Worm (Caenorhabditis elegans) whole organism, L4 larva: ENCODE measurements around the gene ins-32.

Source experiments
- F26F4.8 ChIP-seq: fragments of 200-800 bp; sonication (Bioruptor generic); conservative IDR thresholded peaks from 2 replicates; pipeline ENCODE4 v1.3.6; 2022; ENCODE audit warnings: missing genetic modification characterization, missing compliant biosample characterization
- F49E8.2 ChIP-seq: sonication (generic microtip); optimal IDR thresholded peaks from 2 replicates; lab custom pipeline; 2016; ENCODE audit warnings: missing compliant biosample characterization, mild to moderate bottlenecking, missing genetic modification characterization, borderline replicate concordance
- Y75B8A.6 ChIP-seq: fragments of 200-800 bp; sonication (Bioruptor generic); IDR thresholded peaks from 2 replicates; pipeline ENCODE4 v1.3.6; 2022; ENCODE audit warnings: missing genetic modification reagents, missing genetic modification characterization, missing compliant biosample characterization
- aha-1 ChIP-seq: fragments of 150-350 bp; peaks from one replicate; lab custom pipeline; 2014; ENCODE audit warnings: missing biosample characterization, missing genetic modification characterization
- attf-4 ChIP-seq: sonication (generic microtip); optimal IDR thresholded peaks from 3 replicates; lab custom pipeline; 2017; ENCODE audit warnings: missing biosample characterization, missing genetic modification characterization
- ceh-28 ChIP-seq: fragments of 150-350 bp; optimal IDR thresholded peaks from 2 replicates; lab custom pipeline; 2014; ENCODE audit warnings: missing biosample characterization, missing genetic modification reagents, missing genetic modification characterization
- ceh-44 ChIP-seq: fragments of 200-800 bp; sonication (Bioruptor generic); IDR thresholded peaks from 2 replicates; pipeline ENCODE4 v1.3.6; 2022; ENCODE audit warnings: missing genetic modification reagents, missing genetic modification characterization, missing compliant biosample characterization
- ceh-62 ChIP-seq: sonication (generic microtip); optimal IDR thresholded peaks from 2 replicates; lab custom pipeline; 2017; ENCODE audit warnings: missing biosample characterization, missing genetic modification characterization
- ces-1 ChIP-seq: fragments of 150-350 bp; sonication (generic microtip); optimal IDR thresholded peaks from 4 replicates; lab custom pipeline; 2014; ENCODE audit warnings: missing biosample characterization, missing genetic modification reagents, missing genetic modification characterization
- ctbp-1 ChIP-seq: fragments of 200-800 bp; sonication (Bioruptor generic); IDR thresholded peaks from 2 replicates; pipeline ENCODE4 v1.3.6; 2022; ENCODE audit warnings: missing genetic modification reagents, missing genetic modification characterization, missing compliant biosample characterization
- daf-12 ChIP-seq: fragments of 150-350 bp; optimal IDR thresholded peaks from 2 replicates; lab custom pipeline; 2014; ENCODE audit warnings: missing biosample characterization, missing genetic modification reagents, missing genetic modification characterization
- daf-16 ChIP-seq, 3 experiments: sonication (generic microtip); optimal IDR thresholded peaks; 2 replicates each; lab custom pipeline; 2016 to 2017; ENCODE audit warnings: missing genetic modification characterization in 3 of 3, missing genetic modification reagents in 3 of 3, mild to moderate bottlenecking in 2 of 3, missing compliant biosample characterization in 2 of 3, missing biosample characterization in 1 of 3, moderate library complexity in 1 of 3
- dmd-6 ChIP-seq: fragments of 200-800 bp; sonication (Bioruptor generic); IDR thresholded peaks from 2 replicates; pipeline ENCODE4 v1.3.6; 2022; ENCODE audit warnings: missing genetic modification reagents, missing genetic modification characterization, missing compliant biosample characterization
- duxl-1 ChIP-seq: sonication (generic microtip); optimal IDR thresholded peaks from 2 replicates; lab custom pipeline; 2016; ENCODE audit warnings: mild to moderate bottlenecking, missing genetic modification characterization, moderate library complexity, missing compliant biosample characterization; ENCODE audit not compliant: poor library complexity
- dve-1 ChIP-seq: sonication (generic microtip); optimal IDR thresholded peaks from 2 replicates; lab custom pipeline; 2017; ENCODE audit warnings: antibody characterized with exemption, mild to moderate bottlenecking, missing genetic modification characterization, missing compliant biosample characterization; ENCODE audit not compliant: insufficient read depth
- egl-27 ChIP-seq: sonication (generic microtip); optimal IDR thresholded peaks from 3 replicates; lab custom pipeline; 2017; ENCODE audit warnings: missing biosample characterization, missing genetic modification reagents, missing genetic modification characterization
- egl-43 ChIP-seq: fragments of 200-800 bp; sonication (Bioruptor generic); IDR thresholded peaks from 2 replicates; pipeline ENCODE4 v1.3.6; 2022; ENCODE audit warnings: missing genetic modification reagents, missing genetic modification characterization, missing compliant biosample characterization
- gei-8 ChIP-seq: fragments of 200-800 bp; sonication (Bioruptor generic); optimal IDR thresholded peaks from 2 replicates; lab custom pipeline; 2018; ENCODE audit warnings: mild to moderate bottlenecking, missing genetic modification characterization, missing compliant biosample characterization
- hif-1 ChIP-seq, 2 experiments: sonication (generic microtip); optimal IDR thresholded peaks; 2 replicates each; lab custom pipeline; 2016 to 2017; ENCODE audit warnings: missing compliant biosample characterization in 2 of 2, missing genetic modification characterization in 2 of 2, missing genetic modification reagents in 2 of 2, missing genotype in 2 of 2, mild to moderate bottlenecking in 1 of 2
- hlh-11 ChIP-seq: fragments of 200-800 bp; sonication (Bioruptor generic); optimal IDR thresholded peaks from 2 replicates; lab custom pipeline; 2018; ENCODE audit warnings: mild to moderate bottlenecking, missing genetic modification characterization, missing compliant biosample characterization
- hmg-1.1 ChIP-seq: fragments of 200-800 bp; sonication (Bioruptor generic); IDR thresholded peaks from 2 replicates; pipeline ENCODE4 v1.3.6; 2022; ENCODE audit warnings: missing genetic modification reagents, missing genetic modification characterization, missing compliant biosample characterization
- lin-1 ChIP-seq: fragments of 200-800 bp; sonication (Bioruptor generic); IDR thresholded peaks from 2 replicates; pipeline ENCODE4 v1.3.6; 2022; ENCODE audit warnings: missing genetic modification reagents, missing genetic modification characterization, missing compliant biosample characterization
- lin-13 ChIP-seq: fragments of 150-350 bp; optimal IDR thresholded peaks from 2 replicates; lab custom pipeline; 2014; ENCODE audit warnings: missing biosample characterization, missing genetic modification reagents, missing genetic modification characterization
- lin-15B ChIP-seq: fragments of 150-350 bp; sonication (generic microtip); optimal IDR thresholded peaks from 3 replicates; lab custom pipeline; 2014; ENCODE audit warnings: missing biosample characterization, missing genetic modification characterization
- lin-39 ChIP-seq: fragments of 150-350 bp; optimal IDR thresholded peaks from 2 replicates; lab custom pipeline; 2014; ENCODE audit warnings: missing biosample characterization, missing genetic modification reagents, missing genetic modification characterization
- lir-3 ChIP-seq: sonication (generic microtip); optimal IDR thresholded peaks from 2 replicates; lab custom pipeline; 2016; ENCODE audit warnings: mild to moderate bottlenecking, missing genetic modification characterization, missing compliant biosample characterization
- lsy-2 ChIP-seq, 2 experiments: fragments of 150-350 bp in 1 of 2; sonication (generic microtip) in 1 of 2; optimal IDR thresholded peaks; 2 replicates each; lab custom pipeline; 2014 to 2017; ENCODE audit warnings: missing biosample characterization in 2 of 2, missing genetic modification characterization in 2 of 2
- mxl-3 ChIP-seq: fragments of 200-800 bp; sonication (Bioruptor generic); optimal IDR thresholded peaks from 2 replicates; lab custom pipeline; 2018; ENCODE audit warnings: mild to moderate bottlenecking, missing genetic modification characterization, missing compliant biosample characterization
- nhr-102 ChIP-seq: sonication (generic microtip); optimal IDR thresholded peaks from 2 replicates; lab custom pipeline; 2016; ENCODE audit warnings: mild to moderate bottlenecking, missing genetic modification characterization, moderate library complexity, missing compliant biosample characterization
- nhr-11 ChIP-seq: fragments of 150-350 bp; optimal IDR thresholded peaks from 2 replicates; lab custom pipeline; 2014; ENCODE audit warnings: missing biosample characterization, missing genetic modification characterization
- nhr-111 ChIP-seq: fragments of 200-800 bp; sonication (Bioruptor generic); optimal IDR thresholded peaks from 2 replicates; lab custom pipeline; 2018; ENCODE audit warnings: mild to moderate bottlenecking, missing genetic modification characterization, missing compliant biosample characterization
- nhr-28 ChIP-seq: fragments of 150-350 bp; optimal IDR thresholded peaks from 2 replicates; lab custom pipeline; 2014; ENCODE audit warnings: missing biosample characterization, missing genetic modification characterization
- nhr-76 ChIP-seq: fragments of 150-350 bp; optimal IDR thresholded peaks from 2 replicates; lab custom pipeline; 2014; ENCODE audit warnings: missing biosample characterization, missing genetic modification characterization
- nhr-77 ChIP-seq: fragments of 150-350 bp; optimal IDR thresholded peaks from 2 replicates; lab custom pipeline; 2014; ENCODE audit warnings: missing biosample characterization, missing genetic modification characterization
- php-3 ChIP-seq: fragments of 200-800 bp; sonication (Bioruptor generic); IDR thresholded peaks from 2 replicates; pipeline ENCODE4 v1.3.6; 2022; ENCODE audit warnings: missing genetic modification reagents, missing genetic modification characterization, missing compliant biosample characterization
- pqm-1 ChIP-seq: sonication (generic microtip); optimal IDR thresholded peaks from 2 replicates; lab custom pipeline; 2017; ENCODE audit warnings: missing biosample characterization, missing genetic modification characterization
- sdz-12 ChIP-seq: fragments of 200-800 bp; sonication (Bioruptor generic); optimal IDR thresholded peaks from 2 replicates; lab custom pipeline; 2018; ENCODE audit warnings: mild to moderate bottlenecking, missing genetic modification characterization, missing compliant biosample characterization
- set-16 ChIP-seq: fragments of 200-800 bp; sonication (Bioruptor generic); IDR thresholded peaks from 2 replicates; pipeline ENCODE4 v1.3.6; 2022; ENCODE audit warnings: missing genetic modification reagents, missing genetic modification characterization, missing compliant biosample characterization
- skn-1 ChIP-seq: fragments of 150-350 bp; optimal IDR thresholded peaks from 2 replicates; lab custom pipeline; 2014; ENCODE audit warnings: missing biosample characterization, missing genetic modification characterization
- tra-1 ChIP-seq: fragments of 200-800 bp; sonication (Bioruptor generic); IDR thresholded peaks from 2 replicates; pipeline ENCODE4 v1.3.6; 2022; ENCODE audit warnings: missing genetic modification reagents, missing genetic modification characterization, missing compliant biosample characterization
- unc-39 ChIP-seq: sonication (generic microtip); optimal IDR thresholded peaks from 2 replicates; lab custom pipeline; 2017; ENCODE audit warnings: missing biosample characterization, missing genetic modification characterization
- unc-62 ChIP-seq, 3 experiments: fragments of 150-350 bp in 1 of 3; sonication (generic microtip); optimal IDR thresholded peaks in 2 of 3; peaks in 1 of 3; 1 replicate in 1 of 3; 2 replicates in 2 of 3; lab custom pipeline; 2014 to 2017; ENCODE audit warnings: missing biosample characterization in 3 of 3, missing genetic modification characterization in 3 of 3, missing genetic modification reagents in 3 of 3, missing genotype in 1 of 3
- zfp-3 ChIP-seq: fragments of 200-800 bp; sonication (Bioruptor generic); conservative IDR thresholded peaks from 2 replicates; pipeline ENCODE4 v1.3.6; 2022; ENCODE audit warnings: missing genetic modification reagents, missing genetic modification characterization, missing compliant biosample characterization
- ztf-7 ChIP-seq: fragments of 150-350 bp; optimal IDR thresholded peaks from 2 replicates; lab custom pipeline; 2014; ENCODE audit warnings: missing biosample characterization, missing genetic modification characterization

ins-32 gene

DNA sequence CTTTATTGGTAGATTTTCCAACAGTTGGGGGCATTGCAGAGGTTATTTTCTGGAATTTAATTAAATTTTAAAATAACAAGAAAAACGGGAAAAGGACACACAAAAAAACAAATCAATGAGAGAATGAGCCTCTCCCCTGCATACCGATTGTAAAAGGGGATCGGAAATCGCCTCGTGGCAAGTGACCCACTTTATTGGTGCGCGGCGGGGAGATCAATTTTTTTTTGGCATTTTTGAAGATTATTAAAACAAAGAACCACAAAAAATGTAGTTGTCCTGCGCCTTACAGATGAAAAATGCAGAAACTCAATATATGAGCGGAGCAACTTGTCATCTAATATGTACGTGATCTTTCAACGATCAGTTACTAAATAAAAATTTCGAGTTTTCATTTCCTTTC lies 18.1 kb upstream of the ins-32 start, which contains the start of gene F54D10.7:
F54D10.7 (minus strand) TSS at position 49 of the 400 bp plus-strand sequence.
- no peak for TF ChIP-seq nhr-102 (tag; lab: Kevin White, UChicago)
- TF ChIP-seq ceh-44 (GFP tag; lab: Robert Waterston, UW) = no peak
- no peak for TF ChIP-seq skn-1
- no peak for TF ChIP-seq zfp-3 (GFP tag; lab: Robert Waterston, UW)
- no peak for TF ChIP-seq lin-13 (GFP tag; lab: Kevin White, UChicago)
- no peak for TF ChIP-seq egl-27 (tag; lab: Kevin White, UChicago)
- TF ChIP-seq nhr-77 (tag; lab: Kevin White, UChicago) = no peak
- TF ChIP-seq nhr-111 (GFP tag; lab: Kevin White, UChicago) = no peak
- no peak for TF ChIP-seq nhr-11
- no peak for TF ChIP-seq lin-39 (tag; lab: Kevin White, UChicago)
- no peak for TF ChIP-seq F49E8.2
- no peak for TF ChIP-seq F26F4.8 (GFP tag; lab: Robert Waterston, UW)
- no peak for TF ChIP-seq daf-12
- no peak for TF ChIP-seq daf-16 (GFP tag; optimal IDR thresholded peaks at IDR 0.05; lab: Kevin White, UChicago)
- no peak for TF ChIP-seq daf-16 (tag; optimal IDR thresholded peaks at IDR 0.05; lab: Kevin White, UChicago)

ce11 chrII:3816251-3816849 lies 13.2 kb upstream of the ins-32 start, which contains the start of gene fbxa-24:
Gene fbxa-24 (plus strand): TSS chrII:3816526.
- TF ChIP-seq mxl-3 (GFP tag; lab: Kevin White, UChicago) (peak; percentile 7), aha-1 (tag; lab: Kevin White, UChicago) (peak; percentile 98), hmg-1.1 (GFP tag; lab: Robert Waterston, UW) (0 out of 2 replicates have a peak, but pooled peaks have one; percentile 17), egl-43 (0 out of 2 replicates have a peak, but pooled peaks have one; percentile 26), set-16 (GFP tag; lab: Robert Waterston, UW) (peak; percentile 32; the same call in 1 of the 2 replicates)

- no peak for TF ChIP-seq zfp-3 (GFP tag; lab: Robert Waterston, UW)
- TF ChIP-seq unc-39 (tag; lab: Kevin White, UChicago) = no peak
- peak; percentile 57 for TF ChIP-seq dmd-6 (GFP tag; lab: Robert Waterston, UW)
- TF ChIP-seq unc-62 (GFP tag; optimal IDR thresholded peaks at IDR 0.05 in 1 of 2; lab: Kevin White, UChicago) = peak in 1 of 2 experiments; percentile 95
- no peak for TF ChIP-seq unc-62 (tag; optimal IDR thresholded peaks at IDR 0.05; lab: Kevin White, UChicago)
- no peak for TF ChIP-seq skn-1
- peak in 1 of 2 experiments; percentile 23 for TF ChIP-seq lsy-2 (tag; optimal IDR thresholded peaks at IDR 0.05; lab: Kevin White, UChicago)
- TF ChIP-seq nhr-76 = no peak
- TF ChIP-seq ctbp-1 (GFP tag; lab: Robert Waterston, UW) = no peak
- no peak for TF ChIP-seq attf-4 (tag; lab: Kevin White, UChicago)
- no peak for TF ChIP-seq duxl-1
- 0 out of 2 replicates have a peak, but pooled peaks have one; percentile 23 for TF ChIP-seq lin-1 (GFP tag; lab: Robert Waterston, UW)
- TF ChIP-seq nhr-28 (tag; lab: Kevin White, UChicago) = peak; percentile 74
- no peak for TF ChIP-seq nhr-102 (tag; lab: Kevin White, UChicago)
- no peak for TF ChIP-seq daf-16 (GFP tag; optimal IDR thresholded peaks at IDR 0.05; lab: Kevin White, UChicago)
- peak; percentile 52 for TF ChIP-seq daf-16 (tag; optimal IDR thresholded peaks at IDR 0.05; lab: Kevin White, UChicago)
- no peak for TF ChIP-seq ztf-7 (tag; lab: Kevin White, UChicago)
- no peak for TF ChIP-seq hif-1 (tag; optimal IDR thresholded peaks at IDR 0.05; lab: Kevin White, UChicago)
- no peak for TF ChIP-seq Y75B8A.6 (GFP tag; lab: Robert Waterston, UW)
- peak; percentile 85 for TF ChIP-seq pqm-1 (tag; lab: Kevin White, UChicago)
- no peak for TF ChIP-seq ceh-28 (tag; lab: Kevin White, UChicago)
- TF ChIP-seq lin-15B = no peak
- 0 out of 2 replicates have a peak, but pooled peaks have one; percentile 32 for TF ChIP-seq php-3 (GFP tag; lab: Robert Waterston, UW)
- TF ChIP-seq dve-1 = peak; percentile 49
- peak; percentile 45 for TF ChIP-seq hlh-11
- no peak for TF ChIP-seq aha-1 (tag; lab: Kevin White, UChicago)
- TF ChIP-seq gei-8 = no peak
- no peak for TF ChIP-seq tra-1
- no peak for TF ChIP-seq ces-1 (GFP tag; lab: Kevin White, UChicago)
- TF ChIP-seq lir-3 (tag; lab: Kevin White, UChicago) = no peak
- no peak for TF ChIP-seq sdz-12
- no peak for TF ChIP-seq ceh-62 (tag; lab: Kevin White, UChicago)
These were observed 12.5 kb upstream of the ins-32 start for ce11 chrII:3815445-3816208.
